Fruit fly (Drosophila melanogaster): ENCODE results near the gene spoon.

spoon gene

DNA sequence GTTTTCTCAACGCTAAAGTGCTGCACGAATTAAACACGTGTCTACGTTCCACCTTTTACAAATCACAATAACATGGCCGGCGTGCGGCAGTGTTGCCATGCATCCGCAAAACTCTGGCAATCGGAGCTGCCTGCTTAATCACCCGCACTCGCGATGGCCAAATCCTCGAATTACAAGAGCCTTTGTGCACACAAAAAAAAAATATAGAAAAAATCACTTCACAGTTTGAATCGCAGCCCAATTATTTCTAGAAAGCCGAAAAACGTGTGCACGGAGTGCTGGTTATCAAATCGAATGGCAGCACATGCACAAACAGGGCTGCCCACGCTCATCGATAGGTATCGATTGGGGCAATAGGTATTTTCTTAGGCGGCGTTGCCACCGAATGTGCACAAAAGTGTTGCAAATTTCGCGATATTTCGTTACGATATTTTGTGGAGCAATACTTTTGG lies at the start of gene spoon (continued):
- TF ChIP-seq CG31388 (GFP tag; optimal IDR thresholded peaks at IDR 0.05), result no peak
- TF ChIP-seq insv (GFP tag; optimal IDR thresholded peaks at IDR 0.05), result no peak
- no peak for TF ChIP-seq scrt (GFP tag; optimal IDR thresholded peaks at IDR 0.05)
- no peak for TF ChIP-seq CG43689 (GFP tag; IDR thresholded peaks at IDR 0.05)
- TF ChIP-seq Doc2 (GFP tag; IDR thresholded peaks at IDR 0.05), result no peak
- TF ChIP-seq CG3847 (GFP tag; IDR thresholded peaks at IDR 0.05), result peak; percentile 76
- TF ChIP-seq knrl (GFP tag; IDR thresholded peaks at IDR 0.05; ENCODE audit: partially characterized antibody), result peak; percentile 95
- TF ChIP-seq Dfd (GFP tag; optimal IDR thresholded peaks at IDR 0.05), result no peak
- TF ChIP-seq abd-A (tag; optimal IDR thresholded peaks at IDR 0.05), result peak; percentile 20
- TF ChIP-seq CG17186 (GFP tag; optimal IDR thresholded peaks at IDR 0.05), result peak; percentile 85
- TF ChIP-seq CG32772 (GFP tag; IDR thresholded peaks at IDR 0.05), result no peak
- no peak for TF ChIP-seq TFAM (GFP tag; optimal IDR thresholded peaks at IDR 0.05)
- no peak for TF ChIP-seq Lpt (GFP tag; optimal IDR thresholded peaks at IDR 0.05)
- no peak for TF ChIP-seq H15 (GFP tag; IDR thresholded peaks at IDR 0.05)
- no peak for TF ChIP-seq CG15073 (GFP tag; optimal IDR thresholded peaks at IDR 0.05)
- TF ChIP-seq H2.0 (GFP tag; IDR thresholded peaks at IDR 0.05), result no peak
- no peak for TF ChIP-seq pum (GFP tag; optimal IDR thresholded peaks at IDR 0.05)
- TF ChIP-seq HLHmδ (GFP tag; optimal IDR thresholded peaks at IDR 0.05), result no peak
- TF ChIP-seq HLH3B (GFP tag; IDR thresholded peaks at IDR 0.05), result no peak
- TF ChIP-seq kah (GFP tag; optimal IDR thresholded peaks at IDR 0.05), result no peak
- no peak for TF ChIP-seq fd96Cb (tag; optimal IDR thresholded peaks at IDR 0.05)
- no peak for TF ChIP-seq Dad (GFP tag; optimal IDR thresholded peaks at IDR 0.05)
- TF ChIP-seq CG13775 (GFP tag; optimal IDR thresholded peaks at IDR 0.05), result peak; percentile 26
- no peak for TF ChIP-seq D19A (tag; optimal IDR thresholded peaks at IDR 0.05)
- no peak for TF ChIP-seq aop (GFP tag; IDR thresholded peaks at IDR 0.05)
- peak; percentile 63; the same call in 1 of the 3 replicates for TF ChIP-seq CG11560 (tag; IDR thresholded peaks at IDR 0.05)
- TF ChIP-seq Max (GFP tag; optimal IDR thresholded peaks at IDR 0.05), result peak; percentile 69
- no peak for TF ChIP-seq E2f1 (GFP tag; IDR thresholded peaks at IDR 0.05)
- no peak for TF ChIP-seq btn (GFP tag; optimal IDR thresholded peaks at IDR 0.05)
- no peak for TF ChIP-seq Dek (tag; optimal IDR thresholded peaks at IDR 0.05)
- no peak for TF ChIP-seq Fer3 (tag; optimal IDR thresholded peaks at IDR 0.05)
- peak; percentile 47 for TF ChIP-seq CG9609 (GFP tag; optimal IDR thresholded peaks at IDR 0.05)
- no peak for TF ChIP-seq caup (GFP tag; optimal IDR thresholded peaks at IDR 0.05; ENCODE audit: severe bottlenecking)
- TF ChIP-seq C15 (GFP tag; IDR thresholded peaks at IDR 0.05), result no peak
- TF ChIP-seq sqz (GFP tag; optimal IDR thresholded peaks at IDR 0.05), result no peak
- no peak for TF ChIP-seq CG11093 (GFP tag; IDR thresholded peaks at IDR 0.05)
- no peak for TF ChIP-seq Optix (GFP tag; IDR thresholded peaks at IDR 0.05)
- peak; percentile 6 for TF ChIP-seq CG7786 (GFP tag; optimal IDR thresholded peaks at IDR 0.05)
- no peak for TF ChIP-seq cato (GFP tag; optimal IDR thresholded peaks at IDR 0.05; ENCODE audit: borderline replicate concordance)
- no peak for TF ChIP-seq usp (GFP tag; optimal IDR thresholded peaks at IDR 0.05)
- TF ChIP-seq CG6791 (GFP tag; IDR thresholded peaks at IDR 0.05; ENCODE audit: partially characterized antibody), result peak; percentile 96
- TF ChIP-seq Sry-δ (GFP tag; optimal IDR thresholded peaks at IDR 0.05), result peak; percentile 88
- no peak for TF ChIP-seq CG33557 (GFP tag; optimal IDR thresholded peaks at IDR 0.05)
- no peak for TF ChIP-seq pan (optimal IDR thresholded peaks at IDR 0.05)
- TF ChIP-seq pan (GFP tag; optimal IDR thresholded peaks at IDR 0.05 in 1 of 2, IDR thresholded peaks at IDR 0.05 in 1 of 2), result peak in 1 of 2 experiments; percentile 7
- TF ChIP-seq CG10565 (GFP tag; optimal IDR thresholded peaks at IDR 0.05), result no peak
- TF ChIP-seq Oli (tag; optimal IDR thresholded peaks at IDR 0.05), result no peak
- no peak for TF ChIP-seq CG3726 (GFP tag; IDR thresholded peaks at IDR 0.05)
- TF ChIP-seq wek (GFP tag; optimal IDR thresholded peaks at IDR 0.05), result no peak
- TF ChIP-seq CG11085 (GFP tag; IDR thresholded peaks at IDR 0.05), result peak; percentile 47; the same call in 1 of the 2 replicates
- TF ChIP-seq CG14860 (GFP tag; IDR thresholded peaks at IDR 0.05; ENCODE audit: partially characterized antibody), result peak; percentile 89
- no peak for TF ChIP-seq az2 (GFP tag; optimal IDR thresholded peaks at IDR 0.05)
